Fruit fly (Drosophila melanogaster): Measurements from ENCODE around the gene Obp18a.

Gene Obp18a

dm6 chrX:19155922-19156437 lies 20.3 kb upstream of the Obp18a start (continued):
- TF ChIP-seq Pdp1 (GFP tag; optimal IDR thresholded peaks at IDR 0.05) (peak; percentile 35 to 72), CG11696 (GFP tag; IDR thresholded peaks at IDR 0.05) (peak; percentile 60), MESR4 (GFP tag; optimal IDR thresholded peaks at IDR 0.05) (peak; percentile 8), amos (GFP tag; IDR thresholded peaks at IDR 0.05; ENCODE audit: partially characterized antibody) (no peak), HLH54F (GFP tag; optimal IDR thresholded peaks at IDR 0.05) (no peak), CG4617 (GFP tag; optimal IDR thresholded peaks at IDR 0.05; ENCODE audit: borderline replicate concordance) (peak; percentile 26), Vsx1 (GFP tag; optimal IDR thresholded peaks at IDR 0.05) (peak; percentile 38), CoRest (tag; optimal IDR thresholded peaks at IDR 0.05) (peak; percentile 85), CG15269 (tag; optimal IDR thresholded peaks at IDR 0.05) (peak; percentile 60), her (GFP tag; optimal IDR thresholded peaks at IDR 0.05) (peak; percentile 3), CG9797 (GFP tag; optimal IDR thresholded peaks at IDR 0.05) (no peak), CG18262 (tag; optimal IDR thresholded peaks at IDR 0.05) (peak; percentile 93), CG30431 (GFP tag; optimal IDR thresholded peaks at IDR 0.05) (peak; percentile 81), Aef1 (GFP tag; IDR thresholded peaks at IDR 0.05) (peak; percentile 46; the same call in 2 of the 3 replicates), Asciz (GFP tag; optimal IDR thresholded peaks at IDR 0.05) (peak; percentile 54), CG42726 (GFP tag; IDR thresholded peaks at IDR 0.05; ENCODE audit: partially characterized antibody) (no peak), CG13894 (tag; optimal IDR thresholded peaks at IDR 0.05) (peak; percentile 40), CG10979 (tag; optimal IDR thresholded peaks at IDR 0.05) (peak; percentile 93), MTF-1 (GFP tag; optimal IDR thresholded peaks at IDR 0.05; ENCODE audit: borderline replicate concordance) (peak; percentile 61), CG14710 (tag; optimal IDR thresholded peaks at IDR 0.05) (peak; percentile 93), h (optimal IDR thresholded peaks at IDR 0.05) (no peak), CG11456 (GFP tag; IDR thresholded peaks at IDR 0.05) (peak; percentile 79; the same call in 2 of the 3 replicates), CG14667 (GFP tag; IDR thresholded peaks at IDR 0.05) (peak; percentile 69), wor (GFP tag; IDR thresholded peaks at IDR 0.05) (0 out of 2 replicates have a peak, but pooled peaks have one; percentile 29), CG31224 (GFP tag; IDR thresholded peaks at IDR 0.05) (peak; percentile 75), CG8944 (GFP tag; optimal IDR thresholded peaks at IDR 0.05) (peak; percentile 15), en (GFP tag; optimal IDR thresholded peaks at IDR 0.05) (no peak), CHES-1-like (GFP tag; optimal IDR thresholded peaks at IDR 0.05) (no peak), vvl (GFP tag; IDR thresholded peaks at IDR 0.05) (peak; percentile 91), chinmo (GFP tag; IDR thresholded peaks at IDR 0.05; ENCODE audit: partially characterized antibody) (no peak), CG18476 (GFP tag; optimal IDR thresholded peaks at IDR 0.05) (peak; percentile 61), dmrt99B (tag; optimal IDR thresholded peaks at IDR 0.05) (peak; percentile 80), CG9876 (GFP tag; optimal IDR thresholded peaks at IDR 0.05) (no peak), CG43689 (GFP tag; IDR thresholded peaks at IDR 0.05) (no peak), CG15514 (GFP tag; optimal IDR thresholded peaks at IDR 0.05) (peak; percentile 57), CG18619 (GFP tag; optimal IDR thresholded peaks at IDR 0.05) (peak; percentile 76), CG30020 (tag; optimal IDR thresholded peaks at IDR 0.05) (peak; percentile 51), aop (GFP tag; IDR thresholded peaks at IDR 0.05) (no peak), sc (optimal IDR thresholded peaks at IDR 0.05) (no peak), sc (GFP tag; optimal IDR thresholded peaks at IDR 0.05) (peak; percentile 73), lilli (GFP tag; optimal IDR thresholded peaks at IDR 0.05) (peak; percentile 65), gsb (GFP tag; IDR thresholded peaks at IDR 0.05) (peak; percentile 54; the same call in 1 of the 2 replicates), Ets65A (GFP tag) (peak; percentile 87), CTCF (GFP tag; optimal IDR thresholded peaks at IDR 0.05) (no peak), YL-1 (GFP tag; optimal IDR thresholded peaks at IDR 0.05) (no peak), nerfin-2 (GFP tag; IDR thresholded peaks at IDR 0.05; ENCODE audit: partially characterized antibody) (no peak), Rfx (GFP tag; IDR thresholded peaks at IDR 0.05) (peak; percentile 87), rib (GFP tag; IDR thresholded peaks at IDR 0.05) (peak; percentile 87), bowl (GFP tag; IDR thresholded peaks at IDR 0.05) (no peak), Nf-YA (GFP tag; IDR thresholded peaks at IDR 0.05) (0 out of 2 replicates have a peak, but pooled peaks have one; percentile 14), CG15696 (tag; optimal IDR thresholded peaks at IDR 0.05) (peak; percentile 99)
